Worm (Caenorhabditis elegans) whole organism, L4 larva: ENCODE results near the gene ceh-13.

Experiments
- F10B5.3 ChIP-seq: sonication (generic microtip); optimal IDR thresholded peaks from 2 replicates; lab custom pipeline; 2016; ENCODE audit warnings: mild to moderate bottlenecking, missing genetic modification characterization, missing compliant biosample characterization
- F37D6.2 ChIP-seq: sonication (generic microtip); optimal IDR thresholded peaks from 2 replicates; lab custom pipeline; 2016; ENCODE audit warnings: mild to moderate bottlenecking, missing genetic modification characterization, missing compliant biosample characterization
- T26A8.4 ChIP-seq: fragments of 200-800 bp; sonication (Bioruptor generic); IDR thresholded peaks from 2 replicates; pipeline ENCODE4 v1.3.6; 2022; ENCODE audit warnings: missing genetic modification characterization, missing compliant biosample characterization
- Y48G9A.11 ChIP-seq: fragments of 200-800 bp; sonication (Bioruptor generic); IDR thresholded peaks from 2 replicates; pipeline ENCODE4 v1.3.6; 2022; ENCODE audit warnings: missing genetic modification reagents, missing genetic modification characterization, missing compliant biosample characterization
- ZK337.2 ChIP-seq: fragments of 200-800 bp; sonication (Bioruptor generic); IDR thresholded peaks from 2 replicates; pipeline ENCODE4 v1.3.6; 2022; ENCODE audit warnings: missing genetic modification reagents, missing genetic modification characterization, missing compliant biosample characterization
- arid-1 ChIP-seq: fragments of 200-800 bp; sonication (Bioruptor generic); conservative IDR thresholded peaks from 2 replicates; pipeline ENCODE4 v1.3.6; 2022; ENCODE audit warnings: missing genetic modification reagents, missing genetic modification characterization, missing compliant biosample characterization
- attf-4 ChIP-seq: sonication (generic microtip); optimal IDR thresholded peaks from 3 replicates; lab custom pipeline; 2017; ENCODE audit warnings: missing biosample characterization, missing genetic modification characterization
- ceh-28 ChIP-seq: fragments of 150-350 bp; optimal IDR thresholded peaks from 2 replicates; lab custom pipeline; 2014; ENCODE audit warnings: missing biosample characterization, missing genetic modification reagents, missing genetic modification characterization
- ceh-44 ChIP-seq: fragments of 200-800 bp; sonication (Bioruptor generic); IDR thresholded peaks from 2 replicates; pipeline ENCODE4 v1.3.6; 2022; ENCODE audit warnings: missing genetic modification reagents, missing genetic modification characterization, missing compliant biosample characterization
- ces-1 ChIP-seq: fragments of 150-350 bp; sonication (generic microtip); optimal IDR thresholded peaks from 4 replicates; lab custom pipeline; 2014; ENCODE audit warnings: missing biosample characterization, missing genetic modification reagents, missing genetic modification characterization
- cey-2 ChIP-seq: sonication (generic microtip); optimal IDR thresholded peaks from 3 replicates; lab custom pipeline; 2017; ENCODE audit warnings: missing genetic modification characterization, mild to moderate bottlenecking, missing compliant biosample characterization, antibody characterized with exemption, borderline replicate concordance; ENCODE audit not compliant: insufficient read depth
- ctbp-1 ChIP-seq: fragments of 200-800 bp; sonication (Bioruptor generic); IDR thresholded peaks from 2 replicates; pipeline ENCODE4 v1.3.6; 2022; ENCODE audit warnings: missing genetic modification reagents, missing genetic modification characterization, missing compliant biosample characterization
- daf-16 ChIP-seq, 3 experiments: sonication (generic microtip); optimal IDR thresholded peaks; 2 replicates each; lab custom pipeline; 2016 to 2017; ENCODE audit warnings: missing genetic modification characterization in 3 of 3, missing genetic modification reagents in 3 of 3, mild to moderate bottlenecking in 2 of 3, missing compliant biosample characterization in 2 of 3, missing biosample characterization in 1 of 3, moderate library complexity in 1 of 3
- daf-19 ChIP-seq: fragments of 200-800 bp; sonication (Bioruptor generic); conservative IDR thresholded peaks from 2 replicates; pipeline ENCODE4 v1.3.6; 2022; ENCODE audit warnings: missing genetic modification characterization, missing compliant biosample characterization
- daf-8 ChIP-seq: fragments of 200-800 bp; sonication (Bioruptor generic); IDR thresholded peaks from 2 replicates; pipeline ENCODE4 v1.3.6; 2022; ENCODE audit warnings: missing genetic modification characterization, missing compliant biosample characterization
- dmd-6 ChIP-seq: fragments of 200-800 bp; sonication (Bioruptor generic); IDR thresholded peaks from 2 replicates; pipeline ENCODE4 v1.3.6; 2022; ENCODE audit warnings: missing genetic modification reagents, missing genetic modification characterization, missing compliant biosample characterization
- dmd-8 ChIP-seq: fragments of 200-800 bp; sonication (Bioruptor generic); IDR thresholded peaks from 2 replicates; pipeline ENCODE4 v1.3.6; 2022; ENCODE audit warnings: missing genetic modification characterization, missing compliant biosample characterization
- dmd-9 ChIP-seq: fragments of 200-800 bp; sonication (Bioruptor generic); IDR thresholded peaks from 2 replicates; pipeline ENCODE4 v1.3.6; 2022; ENCODE audit warnings: missing genetic modification reagents, missing genetic modification characterization, missing compliant biosample characterization
- duxl-1 ChIP-seq: sonication (generic microtip); optimal IDR thresholded peaks from 2 replicates; lab custom pipeline; 2016; ENCODE audit warnings: mild to moderate bottlenecking, missing genetic modification characterization, moderate library complexity, missing compliant biosample characterization; ENCODE audit not compliant: poor library complexity
- fkh-10 ChIP-seq: fragments of 150-350 bp; optimal IDR thresholded peaks from 2 replicates; lab custom pipeline; 2014; ENCODE audit warnings: missing biosample characterization, missing genetic modification reagents, missing genetic modification characterization
- fos-1 ChIP-seq: fragments of 150-350 bp; optimal IDR thresholded peaks from 2 replicates; lab custom pipeline; 2014; ENCODE audit warnings: missing biosample characterization, missing genetic modification characterization
- gei-8 ChIP-seq: fragments of 200-800 bp; sonication (Bioruptor generic); optimal IDR thresholded peaks from 2 replicates; lab custom pipeline; 2018; ENCODE audit warnings: mild to moderate bottlenecking, missing genetic modification characterization, missing compliant biosample characterization
- hif-1 ChIP-seq, 2 experiments: sonication (generic microtip); optimal IDR thresholded peaks; 2 replicates each; lab custom pipeline; 2016 to 2017; ENCODE audit warnings: missing compliant biosample characterization in 2 of 2, missing genetic modification characterization in 2 of 2, missing genetic modification reagents in 2 of 2, missing genotype in 2 of 2, mild to moderate bottlenecking in 1 of 2
- hlh-11 ChIP-seq: fragments of 200-800 bp; sonication (Bioruptor generic); optimal IDR thresholded peaks from 2 replicates; lab custom pipeline; 2018; ENCODE audit warnings: mild to moderate bottlenecking, missing genetic modification characterization, missing compliant biosample characterization
- hmg-1.1 ChIP-seq: fragments of 200-800 bp; sonication (Bioruptor generic); IDR thresholded peaks from 2 replicates; pipeline ENCODE4 v1.3.6; 2022; ENCODE audit warnings: missing genetic modification reagents, missing genetic modification characterization, missing compliant biosample characterization
- jun-1 ChIP-seq: fragments of 150-350 bp; optimal IDR thresholded peaks from 2 replicates; lab custom pipeline; 2014; ENCODE audit warnings: missing biosample characterization, missing genetic modification reagents, missing genetic modification characterization
- lin-1 ChIP-seq: fragments of 200-800 bp; sonication (Bioruptor generic); IDR thresholded peaks from 2 replicates; pipeline ENCODE4 v1.3.6; 2022; ENCODE audit warnings: missing genetic modification reagents, missing genetic modification characterization, missing compliant biosample characterization
- lin-13 ChIP-seq: fragments of 150-350 bp; optimal IDR thresholded peaks from 2 replicates; lab custom pipeline; 2014; ENCODE audit warnings: missing biosample characterization, missing genetic modification reagents, missing genetic modification characterization
- lin-15B ChIP-seq: fragments of 150-350 bp; sonication (generic microtip); optimal IDR thresholded peaks from 3 replicates; lab custom pipeline; 2014; ENCODE audit warnings: missing biosample characterization, missing genetic modification characterization
- lin-39 ChIP-seq: fragments of 150-350 bp; optimal IDR thresholded peaks from 2 replicates; lab custom pipeline; 2014; ENCODE audit warnings: missing biosample characterization, missing genetic modification reagents, missing genetic modification characterization
- lir-3 ChIP-seq: sonication (generic microtip); optimal IDR thresholded peaks from 2 replicates; lab custom pipeline; 2016; ENCODE audit warnings: mild to moderate bottlenecking, missing genetic modification characterization, missing compliant biosample characterization
- madf-5 ChIP-seq, 2 experiments: fragments of 200-800 bp; sonication (Bioruptor generic); IDR thresholded peaks; 2 replicates each; pipeline ENCODE4 v1.3.6; 2022; ENCODE audit warnings: missing compliant biosample characterization in 2 of 2, missing genetic modification characterization in 2 of 2
- mdl-1 ChIP-seq, 2 experiments: fragments of 150-350 bp in 1 of 2; sonication (generic microtip) in 1 of 2; optimal IDR thresholded peaks; 2 replicates each; lab custom pipeline; 2014 to 2017; ENCODE audit warnings: missing biosample characterization in 2 of 2, missing genetic modification characterization in 2 of 2
- mdt-29 ChIP-seq: fragments of 200-800 bp; sonication (Bioruptor generic); IDR thresholded peaks from 2 replicates; pipeline ENCODE4 v1.3.6; 2022; ENCODE audit warnings: missing genetic modification reagents, missing genetic modification characterization, missing compliant biosample characterization
- mep-1 ChIP-seq: fragments of 150-350 bp; sonication (generic microtip); optimal IDR thresholded peaks from 3 replicates; lab custom pipeline; 2014; ENCODE audit warnings: missing biosample characterization, missing genetic modification characterization
- mes-2 ChIP-seq: sonication (generic microtip); optimal IDR thresholded peaks from 2 replicates; lab custom pipeline; 2016; ENCODE audit warnings: missing genotype, mild to moderate bottlenecking, missing genetic modification characterization, missing compliant biosample characterization; ENCODE audit not compliant: poor library complexity, severe bottlenecking
- mxl-2 ChIP-seq: fragments of 200-800 bp; sonication (Bioruptor generic); conservative IDR thresholded peaks from 2 replicates; pipeline ENCODE4 v1.3.6; 2022; ENCODE audit warnings: missing genetic modification reagents, missing genetic modification characterization, missing compliant biosample characterization
- nhr-11 ChIP-seq: fragments of 150-350 bp; optimal IDR thresholded peaks from 2 replicates; lab custom pipeline; 2014; ENCODE audit warnings: missing biosample characterization, missing genetic modification characterization
- nhr-237 ChIP-seq: sonication (generic microtip); optimal IDR thresholded peaks from 2 replicates; lab custom pipeline; 2017; ENCODE audit warnings: missing biosample characterization, missing genetic modification characterization
- nhr-28 ChIP-seq: fragments of 150-350 bp; optimal IDR thresholded peaks from 2 replicates; lab custom pipeline; 2014; ENCODE audit warnings: missing biosample characterization, missing genetic modification characterization
- pha-4 ChIP-seq, 2 experiments: fragments of 150-350 bp in 1 of 2; fragments of 200-800 bp in 1 of 2; sonication (Bioruptor generic) in 1 of 2; IDR thresholded peaks in 1 of 2; optimal IDR thresholded peaks in 1 of 2; 2 replicates each; pipeline versions ENCODE4 v1.3.6 to Lab custom; 2014 to 2022; ENCODE audit warnings: missing genetic modification characterization in 2 of 2, missing genetic modification reagents in 2 of 2, missing biosample characterization in 1 of 2, missing compliant biosample characterization in 1 of 2
- php-3 ChIP-seq: fragments of 200-800 bp; sonication (Bioruptor generic); IDR thresholded peaks from 2 replicates; pipeline ENCODE4 v1.3.6; 2022; ENCODE audit warnings: missing genetic modification reagents, missing genetic modification characterization, missing compliant biosample characterization
- pqm-1 ChIP-seq: sonication (generic microtip); optimal IDR thresholded peaks from 2 replicates; lab custom pipeline; 2017; ENCODE audit warnings: missing biosample characterization, missing genetic modification characterization
- rbr-2 ChIP-seq: sonication (generic microtip); optimal IDR thresholded peaks from 2 replicates; lab custom pipeline; 2016; ENCODE audit warnings: missing genotype, missing genetic modification characterization, missing compliant biosample characterization
- snpc-4 ChIP-seq: fragments of 150-350 bp; optimal IDR thresholded peaks from 2 replicates; lab custom pipeline; 2014; ENCODE audit warnings: missing biosample characterization, missing genetic modification characterization
- spr-3 ChIP-seq: fragments of 200-800 bp; sonication (Bioruptor generic); optimal IDR thresholded peaks from 2 replicates; lab custom pipeline; 2018; ENCODE audit warnings: mild to moderate bottlenecking, missing genetic modification characterization, missing compliant biosample characterization
- tag-97 ChIP-seq: fragments of 200-800 bp; sonication (Bioruptor generic); IDR thresholded peaks from 2 replicates; pipeline ENCODE4 v1.3.6; 2022; ENCODE audit warnings: missing genetic modification characterization, missing compliant biosample characterization
- vab-7 ChIP-seq: fragments of 200-800 bp; sonication (Bioruptor generic); IDR thresholded peaks from 2 replicates; pipeline ENCODE4 v1.3.6; 2022; ENCODE audit warnings: missing genetic modification reagents, missing genetic modification characterization, missing compliant biosample characterization
- zip-2 ChIP-seq: fragments of 150-350 bp; optimal IDR thresholded peaks from 2 replicates; lab custom pipeline; 2014; ENCODE audit warnings: missing biosample characterization, missing genetic modification characterization
- ztf-7 ChIP-seq: fragments of 150-350 bp; optimal IDR thresholded peaks from 2 replicates; lab custom pipeline; 2014; ENCODE audit warnings: missing biosample characterization, missing genetic modification characterization

The ceh-13 gene

ce11 chrIII:7580586-7580985 is 25.1 kb downstream of the ceh-13 start (continued):
- TF ChIP-seq lin-1 (GFP tag; lab: Robert Waterston, UW) (no peak), hmg-1.1 (GFP tag; lab: Robert Waterston, UW) (peak; percentile 60), madf-5 (GFP tag; IDR thresholded peaks at IDR 0.05; lab: Robert Waterston, UW) (no peak), vab-7 (GFP tag; lab: Robert Waterston, UW) (no peak), lin-13 (GFP tag; lab: Kevin White, UChicago) (no peak), pqm-1 (tag; lab: Kevin White, UChicago) (no peak), pha-4 (GFP tag; IDR thresholded peaks at IDR 0.05; lab: Robert Waterston, UW) (no peak), pha-4 (tag; optimal IDR thresholded peaks at IDR 0.05; lab: Kevin White, UChicago) (no peak), mdt-29 (no peak), dmd-8 (GFP tag; lab: Robert Waterston, UW) (no peak), dmd-9 (no peak), nhr-237 (tag; lab: Kevin White, UChicago) (no peak), tag-97 (no peak), cey-2 (no peak), snpc-4 (no peak), lir-3 (tag; lab: Kevin White, UChicago) (no peak), mdl-1 (tag; optimal IDR thresholded peaks at IDR 0.05; lab: Kevin White, UChicago) (peak in 1 of 2 experiments; percentile 3), duxl-1 (no peak), T26A8.4 (GFP tag; lab: Robert Waterston, UW) (no peak), lin-39 (tag; lab: Kevin White, UChicago) (no peak), lin-15B (tag; lab: Kevin White, UChicago) (no peak), attf-4 (tag; lab: Kevin White, UChicago) (no peak), daf-19 (GFP tag; lab: Robert Waterston, UW) (no peak), daf-8 (GFP tag; lab: Robert Waterston, UW) (no peak), gei-8 (GFP tag; lab: Kevin White, UChicago) (no peak), ztf-7 (no peak), nhr-28 (tag; lab: Kevin White, UChicago) (no peak), Y48G9A.11 (GFP tag; lab: Robert Waterston, UW) (no peak), mes-2 (tag; lab: Kevin White, UChicago) (peak; percentile 3), rbr-2 (tag; lab: Kevin White, UChicago) (peak; percentile 52), hif-1 (tag; optimal IDR thresholded peaks at IDR 0.05; lab: Kevin White, UChicago) (no peak), fkh-10 (GFP tag; lab: Kevin White, UChicago) (peak; percentile 18), F10B5.3 (tag; lab: Kevin White, UChicago) (no peak), spr-3 (GFP tag; lab: Kevin White, UChicago) (no peak), php-3 (GFP tag; lab: Robert Waterston, UW) (no peak), arid-1 (no peak), ces-1 (GFP tag; lab: Kevin White, UChicago) (no peak), nhr-11 (no peak), ceh-44 (GFP tag; lab: Robert Waterston, UW) (no peak), hlh-11 (no peak), ceh-28 (tag; lab: Kevin White, UChicago) (no peak), zip-2 (no peak), fos-1 (tag; lab: Kevin White, UChicago) (no peak), dmd-6 (no peak), ctbp-1 (GFP tag; lab: Robert Waterston, UW) (no peak), ZK337.2 (GFP tag; lab: Robert Waterston, UW) (no peak), jun-1 (tag; lab: Kevin White, UChicago) (no peak), F37D6.2 (tag; lab: Kevin White, UChicago) (no peak), mxl-2 (no peak), mep-1 (tag; lab: Kevin White, UChicago) (peak; percentile 62), daf-16 (GFP tag; optimal IDR thresholded peaks at IDR 0.05; lab: Kevin White, UChicago) (no peak), daf-16 (tag; optimal IDR thresholded peaks at IDR 0.05; lab: Kevin White, UChicago) (no peak)
- TF ChIP-seq, all 104 proteins: peak for 10
